Worm (Caenorhabditis elegans): Measurements from ENCODE around the gene ule-5.

DNA sequence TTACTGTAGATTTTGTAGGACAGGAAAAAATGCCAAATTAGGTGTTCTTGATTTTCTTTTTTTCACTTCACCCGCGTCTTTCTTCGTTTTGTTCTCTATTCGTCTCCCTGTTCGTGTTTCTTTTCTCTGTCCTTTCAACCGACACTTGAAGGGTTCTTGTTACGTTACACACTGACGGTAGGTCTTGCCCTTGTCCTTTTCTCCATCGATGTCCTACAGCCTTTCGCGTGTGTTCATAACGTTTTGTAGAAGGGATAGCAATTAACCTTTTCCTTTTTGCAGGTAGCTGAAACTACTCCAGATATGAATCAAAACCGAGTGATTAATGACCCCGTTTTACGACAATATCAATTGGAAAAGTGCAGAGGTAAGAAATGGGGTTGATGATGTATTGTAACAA lies 41.2 kb downstream of the ule-5 start, which contains the start of gene F55G7.1:
- no peak for TF ChIP-seq pha-4 (tag; optimal IDR thresholded peaks at IDR 0.05)
- TF ChIP-seq unc-62 (GFP tag; optimal IDR thresholded peaks at IDR 0.05), result no peak
- no peak for TF ChIP-seq nhr-76 (tag; optimal IDR thresholded peaks at IDR 0.05)

Measured in whole organism, L3 larva.